Worm (Caenorhabditis elegans) whole organism, late embryonic: ENCODE results near the gene W05H7.1.
A peak's percentile ranks its signal among the peaks of the same experiment; 100 is the strongest.

Source experiments
- C08G9.2 ChIP-seq: sonication (generic microtip); optimal IDR thresholded peaks from 2 replicates; lab custom pipeline; 2016; ENCODE audit warnings: mild to moderate bottlenecking, missing genetic modification characterization, moderate library complexity, missing compliant biosample characterization
- C38D4.7 ChIP-seq: fragments of 200-800 bp; sonication (Bioruptor generic); optimal IDR thresholded peaks from 2 replicates; lab custom pipeline; 2018; ENCODE audit warnings: mild to moderate bottlenecking, missing genetic modification characterization, moderate library complexity, missing compliant biosample characterization
- F13H6.1 ChIP-seq: sonication (generic microtip); optimal IDR thresholded peaks from 2 replicates; lab custom pipeline; 2016; ENCODE audit warnings: missing genetic modification characterization, missing compliant biosample characterization
- K02D7.2 ChIP-seq: sonication (generic microtip); optimal IDR thresholded peaks from 2 replicates; lab custom pipeline; 2017; ENCODE audit warnings: mild to moderate bottlenecking, missing genetic modification characterization, missing compliant biosample characterization
- T23F11.4 ChIP-seq: fragments of 200-800 bp; sonication (Bioruptor generic); optimal IDR thresholded peaks from 2 replicates; lab custom pipeline; 2018; ENCODE audit warnings: mild to moderate bottlenecking, missing genetic modification characterization, missing compliant biosample characterization
- Y22D7AL.16 ChIP-seq: sonication (generic microtip); optimal IDR thresholded peaks from 2 replicates; lab custom pipeline; 2016; ENCODE audit warnings: missing genetic modification characterization, missing compliant biosample characterization
- ahr-1 ChIP-seq: sonication (generic microtip); optimal IDR thresholded peaks from 2 replicates; lab custom pipeline; 2016; ENCODE audit warnings: missing genetic modification characterization, missing compliant biosample characterization
- ama-1 ChIP-seq: fragments of 150-350 bp; optimal IDR thresholded peaks from 2 replicates; lab custom pipeline; 2014
- ceh-14 ChIP-seq: sonication (generic microtip); optimal IDR thresholded peaks from 2 replicates; lab custom pipeline; 2016; ENCODE audit warnings: missing genotype, missing genetic modification characterization, missing compliant biosample characterization
- ceh-18 ChIP-seq: sonication (generic microtip); optimal IDR thresholded peaks from 2 replicates; lab custom pipeline; 2016; ENCODE audit warnings: missing genetic modification characterization, missing compliant biosample characterization
- ceh-2 ChIP-seq: sonication (generic microtip); optimal IDR thresholded peaks from 2 replicates; lab custom pipeline; 2016; ENCODE audit warnings: missing genotype, missing genetic modification characterization, missing compliant biosample characterization
- ceh-30 ChIP-seq: fragments of 150-350 bp; optimal IDR thresholded peaks from 2 replicates; lab custom pipeline; 2014; ENCODE audit warnings: missing biosample characterization, missing genetic modification characterization
- ceh-31 ChIP-seq: sonication (generic microtip); optimal IDR thresholded peaks from 2 replicates; lab custom pipeline; 2016; ENCODE audit warnings: missing genetic modification characterization, missing compliant biosample characterization
- ceh-34 ChIP-seq: sonication (generic microtip); optimal IDR thresholded peaks from 2 replicates; lab custom pipeline; 2016; ENCODE audit warnings: mild to moderate bottlenecking, missing genetic modification characterization, missing compliant biosample characterization
- ceh-48 ChIP-seq: sonication (generic microtip); optimal IDR thresholded peaks from 2 replicates; lab custom pipeline; 2016; ENCODE audit warnings: missing genetic modification characterization, inconsistent platforms, missing compliant biosample characterization
- ceh-6 ChIP-seq: fragments of 200-800 bp; sonication (Bioruptor generic); optimal IDR thresholded peaks from 2 replicates; lab custom pipeline; 2018; ENCODE audit warnings: mild to moderate bottlenecking, missing genetic modification characterization, missing compliant biosample characterization
- ceh-9 ChIP-seq: sonication (generic microtip); optimal IDR thresholded peaks from 2 replicates; lab custom pipeline; 2016; ENCODE audit warnings: mild to moderate bottlenecking, missing genetic modification characterization, inconsistent platforms, missing compliant biosample characterization
- che-1 ChIP-seq: sonication (generic microtip); optimal IDR thresholded peaks from 2 replicates; lab custom pipeline; 2016; ENCODE audit warnings: mild to moderate bottlenecking, missing genetic modification characterization, missing compliant biosample characterization
- dmd-4 ChIP-seq: sonication (generic microtip); optimal IDR thresholded peaks from 2 replicates; lab custom pipeline; 2016; ENCODE audit warnings: borderline replicate concordance, missing genetic modification characterization, missing compliant biosample characterization
- dve-1 ChIP-seq: sonication (generic microtip); optimal IDR thresholded peaks from 2 replicates; lab custom pipeline; 2017; ENCODE audit warnings: antibody characterized with exemption, mild to moderate bottlenecking, missing genetic modification characterization, missing compliant biosample characterization
- elt-2 ChIP-seq: sonication (generic microtip); optimal IDR thresholded peaks from 2 replicates; lab custom pipeline; 2016; ENCODE audit warnings: missing genetic modification reagents, missing genetic modification characterization, missing compliant biosample characterization
- elt-4 ChIP-seq: sonication (generic microtip); optimal IDR thresholded peaks from 2 replicates; lab custom pipeline; 2016; ENCODE audit warnings: missing genetic modification characterization, missing compliant biosample characterization
- ets-4 ChIP-seq: sonication (generic microtip); optimal IDR thresholded peaks from 2 replicates; lab custom pipeline; 2016; ENCODE audit warnings: missing genetic modification characterization, missing compliant biosample characterization
- eyg-1 ChIP-seq: sonication (generic microtip); optimal IDR thresholded peaks from 2 replicates; lab custom pipeline; 2016; ENCODE audit warnings: missing genotype, missing genetic modification characterization, missing compliant biosample characterization
- fkh-10 ChIP-seq: fragments of 150-350 bp; optimal IDR thresholded peaks from 2 replicates; lab custom pipeline; 2014; ENCODE audit warnings: missing biosample characterization, missing genetic modification reagents, missing genetic modification characterization
- fkh-6 ChIP-seq: sonication (generic microtip); optimal IDR thresholded peaks from 2 replicates; lab custom pipeline; 2016; ENCODE audit warnings: missing genetic modification characterization, missing compliant biosample characterization
- gmeb-2 ChIP-seq: sonication (generic microtip); optimal IDR thresholded peaks from 2 replicates; lab custom pipeline; 2016; ENCODE audit warnings: missing genetic modification characterization, inconsistent platforms, missing compliant biosample characterization
- hlh-15 ChIP-seq: sonication (generic microtip); optimal IDR thresholded peaks from 2 replicates; lab custom pipeline; 2016; ENCODE audit warnings: missing genetic modification characterization, missing compliant biosample characterization
- hlh-30 ChIP-seq: sonication (generic microtip); optimal IDR thresholded peaks from 2 replicates; lab custom pipeline; 2017; ENCODE audit warnings: antibody characterized with exemption, missing genetic modification characterization, missing compliant biosample characterization; ENCODE audit not compliant: insufficient read depth
- hlh-8 ChIP-seq: sonication (generic microtip); optimal IDR thresholded peaks from 2 replicates; lab custom pipeline; 2016; ENCODE audit warnings: missing genotype, missing genetic modification characterization, missing compliant biosample characterization
- lim-6 ChIP-seq: sonication (generic microtip); optimal IDR thresholded peaks from 2 replicates; lab custom pipeline; 2016; ENCODE audit warnings: missing genetic modification characterization, missing compliant biosample characterization
- lin-11 ChIP-seq: fragments of 200-800 bp; sonication (Bioruptor generic); optimal IDR thresholded peaks from 2 replicates; lab custom pipeline; 2018; ENCODE audit warnings: mild to moderate bottlenecking, missing genetic modification characterization, missing compliant biosample characterization
- madf-2 ChIP-seq: sonication (generic microtip); optimal IDR thresholded peaks from 2 replicates; lab custom pipeline; 2017; ENCODE audit warnings: missing genetic modification characterization, missing compliant biosample characterization
- nfya-1 ChIP-seq: sonication (generic microtip); optimal IDR thresholded peaks from 2 replicates; lab custom pipeline; 2017; ENCODE audit warnings: missing genetic modification characterization, mild to moderate bottlenecking, missing compliant biosample characterization, antibody characterized with exemption, moderate library complexity
- nhr-232 ChIP-seq: sonication (generic microtip); optimal IDR thresholded peaks from 2 replicates; lab custom pipeline; 2016; ENCODE audit warnings: missing genetic modification characterization, missing compliant biosample characterization
- npax-4 ChIP-seq: sonication (generic microtip); optimal IDR thresholded peaks from 2 replicates; lab custom pipeline; 2016; ENCODE audit warnings: missing genetic modification characterization, missing compliant biosample characterization
- pag-3 ChIP-seq: sonication (generic microtip); optimal IDR thresholded peaks from 2 replicates; lab custom pipeline; 2016; ENCODE audit warnings: missing compliant biosample characterization, missing genetic modification characterization, borderline replicate concordance
- pax-1 ChIP-seq: fragments of 150-350 bp; optimal IDR thresholded peaks from 2 replicates; lab custom pipeline; 2014; ENCODE audit warnings: missing biosample characterization, missing genetic modification characterization
- pha-2 ChIP-seq: sonication (generic microtip); optimal IDR thresholded peaks from 2 replicates; lab custom pipeline; 2017; ENCODE audit warnings: mild to moderate bottlenecking, missing genetic modification characterization, missing compliant biosample characterization
- pqm-1 ChIP-seq: sonication (generic microtip); optimal IDR thresholded peaks from 2 replicates; lab custom pipeline; 2016; ENCODE audit warnings: missing genetic modification characterization, missing compliant biosample characterization
- pros-1 ChIP-seq: fragments of 150-350 bp; optimal IDR thresholded peaks from 2 replicates; lab custom pipeline; 2014; ENCODE audit warnings: missing biosample characterization, missing genetic modification reagents, missing genetic modification characterization
- ref-2 ChIP-seq: sonication (generic microtip); optimal IDR thresholded peaks from 2 replicates; lab custom pipeline; 2016; ENCODE audit warnings: missing genetic modification characterization, missing compliant biosample characterization
- sdc-2 ChIP-seq: sonication (generic microtip); optimal IDR thresholded peaks from 2 replicates; lab custom pipeline; 2016; ENCODE audit warnings: missing genotype, missing genetic modification characterization, missing compliant biosample characterization
- sox-2 ChIP-seq: fragments of 200-800 bp; sonication (Bioruptor generic); IDR thresholded peaks from 2 replicates; pipeline ENCODE4 v1.3.6; 2022; ENCODE audit warnings: missing genetic modification reagents, missing genetic modification characterization, missing compliant biosample characterization
- sox-4 ChIP-seq: sonication (generic microtip); optimal IDR thresholded peaks from 2 replicates; lab custom pipeline; 2017; ENCODE audit warnings: mild to moderate bottlenecking, missing genetic modification characterization, inconsistent platforms, missing compliant biosample characterization
- syd-9 ChIP-seq: sonication (generic microtip); optimal IDR thresholded peaks from 2 replicates; lab custom pipeline; 2016; ENCODE audit warnings: mild to moderate bottlenecking, missing genetic modification characterization, moderate library complexity, missing compliant biosample characterization
- tbx-2 ChIP-seq: sonication (generic microtip); optimal IDR thresholded peaks from 2 replicates; lab custom pipeline; 2016; ENCODE audit warnings: missing genetic modification characterization, missing compliant biosample characterization
- unc-3 ChIP-seq, 2 experiments: fragments of 200-800 bp in 1 of 2; sonication (Bioruptor generic) in 1 of 2; sonication (generic microtip) in 1 of 2; conservative IDR thresholded peaks in 1 of 2; optimal IDR thresholded peaks in 1 of 2; 2 replicates each; pipeline versions ENCODE4 v1.3.6 to Lab custom; 2016 to 2022; ENCODE audit warnings: missing compliant biosample characterization in 2 of 2, missing genetic modification characterization in 2 of 2, missing genetic modification reagents in 1 of 2
- unc-42 ChIP-seq: sonication (generic microtip); optimal IDR thresholded peaks from 2 replicates; lab custom pipeline; 2016; ENCODE audit warnings: missing genotype, missing genetic modification characterization, missing compliant biosample characterization
- unc-55 ChIP-seq: sonication (generic microtip); optimal IDR thresholded peaks from 2 replicates; lab custom pipeline; 2017; ENCODE audit warnings: missing biosample characterization, missing genetic modification reagents, missing genetic modification characterization
- unc-86 ChIP-seq: sonication (generic microtip); optimal IDR thresholded peaks from 2 replicates; lab custom pipeline; 2016; ENCODE audit warnings: missing genetic modification characterization, missing compliant biosample characterization
- zip-5 ChIP-seq: sonication (generic microtip); optimal IDR thresholded peaks from 2 replicates; lab custom pipeline; 2016; ENCODE audit warnings: missing genetic modification characterization, missing compliant biosample characterization
- ztf-16 ChIP-seq: sonication (generic microtip); optimal IDR thresholded peaks from 2 replicates; lab custom pipeline; 2017; ENCODE audit warnings: missing genetic modification characterization, missing compliant biosample characterization

Gene W05H7.1

DNA sequence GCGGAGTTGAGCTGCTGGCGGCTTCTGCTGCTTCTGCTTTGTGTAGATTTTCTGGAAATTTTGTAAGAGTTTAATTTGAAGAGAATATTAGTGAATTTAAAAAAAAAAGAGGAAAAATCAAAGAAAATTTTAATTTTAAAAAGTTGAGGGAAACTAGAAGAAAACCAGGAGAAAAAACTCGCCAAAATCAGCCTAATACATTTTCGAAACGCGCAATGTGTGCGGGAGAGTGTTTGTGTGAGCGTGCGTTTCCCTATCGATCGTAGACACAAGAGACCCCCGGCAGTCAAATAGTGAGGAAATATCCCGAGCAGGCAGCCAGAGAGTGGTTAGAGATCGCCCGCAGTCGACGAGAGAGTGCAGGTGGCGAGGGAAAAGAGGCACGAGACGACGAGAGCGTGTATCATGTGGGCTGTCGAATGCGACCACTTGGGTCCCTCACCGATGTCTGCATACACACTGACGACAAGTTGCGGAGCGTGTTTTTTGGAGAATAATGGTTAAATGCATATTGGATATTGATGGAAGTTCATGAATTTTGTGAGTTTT is 3.9 kb upstream of the W05H7.1 start, which contains the start of gene zfp-3:
TSS of gene zfp-3 (minus strand) at position 51 of the 549 bp plus-strand sequence.
- no peak for TF ChIP-seq K02D7.2
- peak; percentile 25 for TF ChIP-seq nhr-232 (tag; lab: Kevin White, UChicago)
- peak; percentile 87 for TF ChIP-seq ceh-34
- TF ChIP-seq npax-4, result no peak
- peak; percentile 49 for TF ChIP-seq ama-1 (lab: Kevin White, UChicago)
- TF ChIP-seq fkh-10 (GFP tag; lab: Kevin White, UChicago), result no peak
- TF ChIP-seq nfya-1 (tag; lab: Kevin White, UChicago), result peak; percentile 95
- peak; percentile 92 for TF ChIP-seq ceh-18 (tag; lab: Kevin White, UChicago)
- TF ChIP-seq gmeb-2 (tag; lab: Kevin White, UChicago), result no peak
- no peak for TF ChIP-seq sox-4 (tag; lab: Kevin White, UChicago)
- TF ChIP-seq unc-42 (tag; lab: Kevin White, UChicago), result peak; percentile 76
- peak; percentile 67 for TF ChIP-seq unc-55
- TF ChIP-seq eyg-1 (tag; lab: Kevin White, UChicago), result no peak
- TF ChIP-seq elt-4 (tag; lab: Kevin White, UChicago), result no peak
- no peak for TF ChIP-seq T23F11.4
- peak; percentile 29 for TF ChIP-seq lim-6 (tag; lab: Kevin White, UChicago)
- peak; percentile 53 for TF ChIP-seq pax-1 (tag; lab: Kevin White, UChicago)
- TF ChIP-seq ets-4 (tag; lab: Kevin White, UChicago), result peak; percentile 73
- no peak for TF ChIP-seq sox-2 (GFP tag; lab: Robert Waterston, UW)
- TF ChIP-seq ceh-31 (tag; lab: Kevin White, UChicago), result peak; percentile 90
- peak; percentile 32 for TF ChIP-seq hlh-8 (tag; lab: Kevin White, UChicago)
- TF ChIP-seq ref-2 (tag; lab: Kevin White, UChicago), result peak; percentile 86
- TF ChIP-seq Y22D7AL.16 (tag; lab: Kevin White, UChicago), result no peak
- TF ChIP-seq syd-9, result peak; percentile 42
- no peak for TF ChIP-seq che-1 (tag; lab: Kevin White, UChicago)
- TF ChIP-seq ceh-30 (tag; lab: Kevin White, UChicago), result peak; percentile 54
- TF ChIP-seq sdc-2, result peak; percentile 92
- TF ChIP-seq zip-5 (tag; lab: Kevin White, UChicago), result no peak
- no peak for TF ChIP-seq ceh-6 (GFP tag; lab: Kevin White, UChicago)
- no peak for TF ChIP-seq ahr-1 (tag; lab: Kevin White, UChicago)
- no peak for TF ChIP-seq C38D4.7
- peak; percentile 64 for TF ChIP-seq ceh-14
- TF ChIP-seq pqm-1 (tag; lab: Kevin White, UChicago), result peak; percentile 67
- peak; percentile 83 for TF ChIP-seq ceh-48 (tag; lab: Kevin White, UChicago)
- TF ChIP-seq pag-3 (tag; lab: Kevin White, UChicago), result no peak
- TF ChIP-seq hlh-30 (tag; lab: Kevin White, UChicago), result peak; percentile 98
- TF ChIP-seq unc-86 (tag; lab: Kevin White, UChicago), result peak; percentile 25
- TF ChIP-seq C08G9.2 (tag; lab: Kevin White, UChicago), result peak; percentile 38
- peak; percentile 91 for TF ChIP-seq dve-1 (tag; lab: Kevin White, UChicago)
- peak; percentile 3 for TF ChIP-seq elt-2
- TF ChIP-seq unc-3 (GFP tag; conservative IDR thresholded peaks at IDR 0.05; lab: Robert Waterston, UW), result no peak
- TF ChIP-seq unc-3 (tag; optimal IDR thresholded peaks at IDR 0.05; lab: Kevin White, UChicago), result no peak
- peak; percentile 82 for TF ChIP-seq F13H6.1 (tag; lab: Kevin White, UChicago)
- TF ChIP-seq fkh-6 (tag; lab: Kevin White, UChicago), result no peak
- peak; percentile 31 for TF ChIP-seq pha-2 (tag; lab: Kevin White, UChicago)
- TF ChIP-seq ztf-16, result no peak
- TF ChIP-seq hlh-15 (tag; lab: Kevin White, UChicago), result no peak
- TF ChIP-seq tbx-2 (tag; lab: Kevin White, UChicago), result peak; percentile 79
- TF ChIP-seq madf-2, result peak; percentile 8
- peak; percentile 23 for TF ChIP-seq ceh-2
- peak; percentile 40 for TF ChIP-seq dmd-4 (tag; lab: Kevin White, UChicago)
- no peak for TF ChIP-seq lin-11 (tag; lab: Kevin White, UChicago)
- no peak for TF ChIP-seq ceh-9 (tag; lab: Kevin White, UChicago)
- peak; percentile 75 for TF ChIP-seq pros-1 (tag; lab: Kevin White, UChicago)
